Worm (Caenorhabditis elegans) whole organism, L4 larva: ENCODE results near the gene lst-6.

ENCODE experiments used
- D1046.2 ChIP-seq: fragments of 200-800 bp; sonication (Bioruptor generic); IDR thresholded peaks from 2 replicates; pipeline ENCODE4 v1.3.6; 2022; ENCODE audit warnings: missing genetic modification characterization, missing compliant biosample characterization
- R02D3.7 ChIP-seq: fragments of 150-350 bp; sonication (generic microtip); optimal IDR thresholded peaks from 3 replicates; lab custom pipeline; 2014; ENCODE audit warnings: missing biosample characterization, missing genetic modification characterization
- T26A8.4 ChIP-seq: fragments of 200-800 bp; sonication (Bioruptor generic); IDR thresholded peaks from 2 replicates; pipeline ENCODE4 v1.3.6; 2022; ENCODE audit warnings: missing genetic modification characterization, missing compliant biosample characterization
- ZK337.2 ChIP-seq: fragments of 200-800 bp; sonication (Bioruptor generic); IDR thresholded peaks from 2 replicates; pipeline ENCODE4 v1.3.6; 2022; ENCODE audit warnings: missing genetic modification reagents, missing genetic modification characterization, missing compliant biosample characterization
- aha-1 ChIP-seq: fragments of 150-350 bp; peaks from one replicate; lab custom pipeline; 2014; ENCODE audit warnings: missing biosample characterization, missing genetic modification characterization
- ama-1 ChIP-seq: fragments of 150-350 bp; optimal IDR thresholded peaks from 2 replicates; lab custom pipeline; 2014; ENCODE audit warnings: inconsistent platforms, mixed read lengths
- ceh-20 ChIP-seq: fragments of 200-800 bp; sonication (Bioruptor generic); IDR thresholded peaks from 2 replicates; pipeline ENCODE4 v1.3.6; 2022; ENCODE audit warnings: missing genetic modification reagents, missing genetic modification characterization, missing compliant biosample characterization
- ceh-28 ChIP-seq: fragments of 150-350 bp; optimal IDR thresholded peaks from 2 replicates; lab custom pipeline; 2014; ENCODE audit warnings: missing biosample characterization, missing genetic modification reagents, missing genetic modification characterization
- ceh-32 ChIP-seq: sonication (generic microtip); optimal IDR thresholded peaks from 2 replicates; lab custom pipeline; 2016; ENCODE audit warnings: mild to moderate bottlenecking, missing genetic modification characterization, missing compliant biosample characterization; ENCODE audit not compliant: poor library complexity
- ceh-82 ChIP-seq: sonication (generic microtip); optimal IDR thresholded peaks from 2 replicates; lab custom pipeline; 2017; ENCODE audit warnings: missing biosample characterization, missing genetic modification characterization
- cey-2 ChIP-seq: sonication (generic microtip); optimal IDR thresholded peaks from 3 replicates; lab custom pipeline; 2017; ENCODE audit warnings: missing genetic modification characterization, mild to moderate bottlenecking, missing compliant biosample characterization, antibody characterized with exemption, borderline replicate concordance; ENCODE audit not compliant: insufficient read depth
- daf-12 ChIP-seq: fragments of 150-350 bp; optimal IDR thresholded peaks from 2 replicates; lab custom pipeline; 2014; ENCODE audit warnings: missing biosample characterization, missing genetic modification reagents, missing genetic modification characterization
- dve-1 ChIP-seq: sonication (generic microtip); optimal IDR thresholded peaks from 2 replicates; lab custom pipeline; 2017; ENCODE audit warnings: antibody characterized with exemption, mild to moderate bottlenecking, missing genetic modification characterization, missing compliant biosample characterization; ENCODE audit not compliant: insufficient read depth
- egl-27 ChIP-seq: sonication (generic microtip); optimal IDR thresholded peaks from 3 replicates; lab custom pipeline; 2017; ENCODE audit warnings: missing biosample characterization, missing genetic modification reagents, missing genetic modification characterization
- egl-43 ChIP-seq: fragments of 200-800 bp; sonication (Bioruptor generic); IDR thresholded peaks from 2 replicates; pipeline ENCODE4 v1.3.6; 2022; ENCODE audit warnings: missing genetic modification reagents, missing genetic modification characterization, missing compliant biosample characterization
- fkh-10 ChIP-seq: fragments of 150-350 bp; optimal IDR thresholded peaks from 2 replicates; lab custom pipeline; 2014; ENCODE audit warnings: missing biosample characterization, missing genetic modification reagents, missing genetic modification characterization
- gei-8 ChIP-seq: fragments of 200-800 bp; sonication (Bioruptor generic); optimal IDR thresholded peaks from 2 replicates; lab custom pipeline; 2018; ENCODE audit warnings: mild to moderate bottlenecking, missing genetic modification characterization, missing compliant biosample characterization
- lim-7 ChIP-seq: fragments of 200-800 bp; sonication (Bioruptor generic); IDR thresholded peaks from 2 replicates; pipeline ENCODE4 v1.3.6; 2022; ENCODE audit warnings: missing genetic modification characterization, missing compliant biosample characterization
- lin-29 ChIP-seq: fragments of 200-800 bp; sonication (Bioruptor generic); IDR thresholded peaks from 2 replicates; pipeline ENCODE4 v1.3.6; 2022; ENCODE audit warnings: missing genetic modification reagents, missing genetic modification characterization, missing compliant biosample characterization
- lin-38 ChIP-seq: fragments of 200-800 bp; sonication (Bioruptor generic); IDR thresholded peaks from 2 replicates; pipeline ENCODE4 v1.3.6; 2022; ENCODE audit warnings: missing genetic modification reagents, missing genetic modification characterization, missing compliant biosample characterization
- madf-5 ChIP-seq, 2 experiments: fragments of 200-800 bp; sonication (Bioruptor generic); IDR thresholded peaks; 2 replicates each; pipeline ENCODE4 v1.3.6; 2022; ENCODE audit warnings: missing compliant biosample characterization in 2 of 2, missing genetic modification characterization in 2 of 2
- mxl-2 ChIP-seq: fragments of 200-800 bp; sonication (Bioruptor generic); conservative IDR thresholded peaks from 2 replicates; pipeline ENCODE4 v1.3.6; 2022; ENCODE audit warnings: missing genetic modification reagents, missing genetic modification characterization, missing compliant biosample characterization
- nhr-10 ChIP-seq: fragments of 150-350 bp; optimal IDR thresholded peaks from 2 replicates; lab custom pipeline; 2014; ENCODE audit warnings: missing biosample characterization, missing genetic modification characterization
- nhr-237 ChIP-seq: sonication (generic microtip); optimal IDR thresholded peaks from 2 replicates; lab custom pipeline; 2017; ENCODE audit warnings: missing biosample characterization, missing genetic modification characterization
- nhr-41 ChIP-seq: fragments of 200-800 bp; sonication (Bioruptor generic); IDR thresholded peaks from 2 replicates; pipeline ENCODE4 v1.3.6; 2022; ENCODE audit warnings: missing genetic modification reagents, missing genetic modification characterization, missing compliant biosample characterization
- nhr-42 ChIP-seq: fragments of 200-800 bp; sonication (Bioruptor generic); IDR thresholded peaks from 2 replicates; pipeline ENCODE4 v1.3.6; 2022; ENCODE audit warnings: missing genetic modification characterization, missing compliant biosample characterization
- nhr-6 ChIP-seq: fragments of 150-350 bp; optimal IDR thresholded peaks from 2 replicates; lab custom pipeline; 2014; ENCODE audit warnings: missing biosample characterization, missing genetic modification characterization
- php-3 ChIP-seq: fragments of 200-800 bp; sonication (Bioruptor generic); IDR thresholded peaks from 2 replicates; pipeline ENCODE4 v1.3.6; 2022; ENCODE audit warnings: missing genetic modification reagents, missing genetic modification characterization, missing compliant biosample characterization
- pqm-1 ChIP-seq: sonication (generic microtip); optimal IDR thresholded peaks from 2 replicates; lab custom pipeline; 2017; ENCODE audit warnings: missing biosample characterization, missing genetic modification characterization
- sdz-12 ChIP-seq: fragments of 200-800 bp; sonication (Bioruptor generic); optimal IDR thresholded peaks from 2 replicates; lab custom pipeline; 2018; ENCODE audit warnings: mild to moderate bottlenecking, missing genetic modification characterization, missing compliant biosample characterization
- set-16 ChIP-seq: fragments of 200-800 bp; sonication (Bioruptor generic); IDR thresholded peaks from 2 replicates; pipeline ENCODE4 v1.3.6; 2022; ENCODE audit warnings: missing genetic modification reagents, missing genetic modification characterization, missing compliant biosample characterization
- skn-1 ChIP-seq: fragments of 150-350 bp; optimal IDR thresholded peaks from 2 replicates; lab custom pipeline; 2014; ENCODE audit warnings: missing biosample characterization, missing genetic modification characterization
- spr-1 ChIP-seq: sonication (generic microtip); optimal IDR thresholded peaks from 2 replicates; lab custom pipeline; 2016; ENCODE audit warnings: mild to moderate bottlenecking, missing genetic modification characterization, missing compliant biosample characterization
- unc-39 ChIP-seq: sonication (generic microtip); optimal IDR thresholded peaks from 2 replicates; lab custom pipeline; 2017; ENCODE audit warnings: missing biosample characterization, missing genetic modification characterization
- unc-62 ChIP-seq, 3 experiments: fragments of 150-350 bp in 1 of 3; sonication (generic microtip); optimal IDR thresholded peaks in 2 of 3; peaks in 1 of 3; 1 replicate in 1 of 3; 2 replicates in 2 of 3; lab custom pipeline; 2014 to 2017; ENCODE audit warnings: missing biosample characterization in 3 of 3, missing genetic modification characterization in 3 of 3, missing genetic modification reagents in 3 of 3, missing genotype in 1 of 3
- zfp-2 ChIP-seq: sonication (generic microtip); optimal IDR thresholded peaks from 2 replicates; lab custom pipeline; 2016; ENCODE audit warnings: mild to moderate bottlenecking, missing genetic modification characterization, missing compliant biosample characterization
- zip-11 ChIP-seq: fragments of 200-800 bp; sonication (Bioruptor generic); IDR thresholded peaks from 2 replicates; pipeline ENCODE4 v1.3.6; 2022; ENCODE audit warnings: missing genetic modification characterization, missing compliant biosample characterization
- ztf-11 ChIP-seq: fragments of 150-350 bp; optimal IDR thresholded peaks from 2 replicates; lab custom pipeline; 2014; ENCODE audit warnings: missing biosample characterization, missing genetic modification characterization

The lst-6 gene

ce11 chrII:7057860-7058259, 35.6 kb upstream of the lst-6 start, which contains the start of gene cth-2 (continued):
- TF ChIP-seq pqm-1 (tag; lab: Kevin White, UChicago): no peak
- TF ChIP-seq ceh-32 (tag; lab: Kevin White, UChicago): no peak
- TF ChIP-seq zfp-2: no peak
- no peak for TF ChIP-seq zip-11 (GFP tag; lab: Robert Waterston, UW)
- TF ChIP-seq, all 104 proteins: peak for 8

- TF ChIP-seq unc-39 (tag; lab: Kevin White, UChicago) (no peak), D1046.2 (GFP tag; lab: Robert Waterston, UW) (no peak), unc-62 (GFP tag; optimal IDR thresholded peaks at IDR 0.05 in 1 of 2; lab: Kevin White, UChicago) (peak in 1 of 2 experiments; percentile 98), unc-62 (tag; optimal IDR thresholded peaks at IDR 0.05; lab: Kevin White, UChicago) (no peak), php-3 (GFP tag; lab: Robert Waterston, UW) (no peak), daf-12 (tag; lab: Kevin White, UChicago) (no peak), ceh-82 (tag; lab: Kevin White, UChicago) (no peak), nhr-6 (tag; lab: Kevin White, UChicago) (no peak), egl-43 (GFP tag; lab: Robert Waterston, UW) (no peak), lin-38 (GFP tag; lab: Robert Waterston, UW) (peak; percentile 14; the same call in 1 of the 2 replicates), T26A8.4 (GFP tag; lab: Robert Waterston, UW) (no peak), mxl-2 (GFP tag; lab: Robert Waterston, UW) (no peak), madf-5 (GFP tag; IDR thresholded peaks at IDR 0.05; lab: Robert Waterston, UW) (no peak), ZK337.2 (GFP tag; lab: Robert Waterston, UW) (no peak), cey-2 (no peak), dve-1 (tag; lab: Kevin White, UChicago) (no peak), gei-8 (GFP tag; lab: Kevin White, UChicago) (no peak)
Measured at ce11 chrII:7056328-7056727, 34.0 kb upstream of the lst-6 start.

ce11 chrII:7054987-7055386, 32.7 kb upstream of the lst-6 start, which contains the start of gene ZK1127.3:
Gene ZK1127.3 (plus strand): TSS chrII:7055287.
- TF ChIP-seq sdz-12 (GFP tag; lab: Kevin White, UChicago) (no peak), skn-1 (tag; lab: Kevin White, UChicago) (no peak), nhr-42 (GFP tag; lab: Robert Waterston, UW) (no peak), spr-1 (tag; lab: Kevin White, UChicago) (no peak), aha-1 (tag; lab: Kevin White, UChicago) (no peak), lim-7 (GFP tag; lab: Robert Waterston, UW) (no peak), nhr-237 (tag; lab: Kevin White, UChicago) (no peak), R02D3.7 (tag; lab: Kevin White, UChicago) (no peak), lin-29 (GFP tag; lab: Robert Waterston, UW) (no peak), ceh-28 (tag; lab: Kevin White, UChicago) (no peak), ama-1 (no peak), set-16 (GFP tag; lab: Robert Waterston, UW) (no peak), ztf-11 (tag; lab: Kevin White, UChicago) (no peak), nhr-41 (GFP tag; lab: Robert Waterston, UW) (no peak), nhr-10 (tag; lab: Kevin White, UChicago) (no peak), egl-27 (no peak), ceh-20 (no peak), fkh-10 (no peak)
